Worm (Caenorhabditis elegans) whole organism, midembryonic: ENCODE data around the gene ilys-5.

Experiments used
- med-1 ChIP-seq: sonication (generic microtip); optimal IDR thresholded peaks from 2 replicates; lab custom pipeline; 2017; ENCODE audit warnings: missing genetic modification characterization, mild to moderate bottlenecking, missing compliant biosample characterization, antibody characterized with exemption, missing genetic modification reagents; ENCODE audit not compliant: insufficient read depth
- ref-1 ChIP-seq: fragments of 200-800 bp; sonication (Bioruptor generic); conservative IDR thresholded peaks from 2 replicates; pipeline ENCODE4 v1.3.6; 2022; ENCODE audit warnings: missing genetic modification reagents, missing genetic modification characterization, missing compliant biosample characterization
- ztf-23 ChIP-seq: fragments of 200-800 bp; sonication (Bioruptor generic); IDR thresholded peaks from 2 replicates; pipeline ENCODE4 v1.3.6; 2022; ENCODE audit warnings: missing genetic modification reagents, missing genetic modification characterization, missing compliant biosample characterization
- ztf-29 ChIP-seq: fragments of 200-800 bp; sonication (Bioruptor generic); IDR thresholded peaks from 2 replicates; pipeline ENCODE4 v1.3.6; 2022; ENCODE audit warnings: missing genetic modification reagents, missing genetic modification characterization, missing compliant biosample characterization

ce11 chrX:6515267-6515666, 21.4 kb downstream of the ilys-5 start:
- TF ChIP-seq ztf-23 (GFP tag; lab: Robert Waterston, UW) = no peak
- no peak for TF ChIP-seq ztf-29 (GFP tag; lab: Robert Waterston, UW)
- TF ChIP-seq med-1 (GFP tag; lab: Kevin White, UChicago) = no peak
- TF ChIP-seq ref-1 = no peak
